Fruit fly (Drosophila melanogaster) whole organism, embryonic: ENCODE measurements around the gene CG12012.

ENCODE experiments used
- Ada2b ChIP-seq: fragments of 200-800 bp; sonication (Bioruptor generic); IDR thresholded peaks from 2 replicates; pipeline ENCODE4 v1.3.6; 2022; ENCODE audit warnings: missing biosample characterization, missing genetic modification characterization
- CG10565 ChIP-seq: fragments of 200-800 bp; sonication (Bioruptor generic); optimal IDR thresholded peaks from 3 replicates; lab custom pipeline; 2016; ENCODE audit warnings: missing biosample characterization, mild to moderate bottlenecking, missing genetic modification characterization
- CG11093 ChIP-seq: fragments of 200-800 bp; sonication (Bioruptor generic); IDR thresholded peaks from 3 replicates; pipeline ENCODE4 v1.3.6; 2022; ENCODE audit warnings: missing biosample characterization, missing genetic modification characterization
- CG12299 ChIP-seq: fragments of 200-800 bp; sonication (Bioruptor generic); optimal IDR thresholded peaks from 2 replicates; lab custom pipeline; 2018; ENCODE audit warnings: missing biosample characterization, mild to moderate bottlenecking, missing genetic modification characterization
- CG13624 ChIP-seq: fragments of 200-800 bp; sonication (Bioruptor generic); optimal IDR thresholded peaks from 2 replicates; lab custom pipeline; 2016; ENCODE audit warnings: missing biosample characterization, missing genetic modification characterization
- CG13775 ChIP-seq: fragments of 200-800 bp; sonication (Bioruptor generic); optimal IDR thresholded peaks from 3 replicates; lab custom pipeline; 2017; ENCODE audit warnings: missing biosample characterization, mild to moderate bottlenecking, missing genetic modification characterization
- CG14441 ChIP-seq: fragments of 200-800 bp; sonication (Bioruptor generic); IDR thresholded peaks from 2 replicates; pipeline ENCODE4 v1.3.6; 2022; ENCODE audit warnings: missing biosample characterization, missing genetic modification characterization
- CG18011 ChIP-seq: fragments of 200-800 bp; sonication (Bioruptor generic); optimal IDR thresholded peaks from 2 replicates; lab custom pipeline; 2017; ENCODE audit warnings: missing biosample characterization, missing genetic modification characterization, mild to moderate bottlenecking, moderate library complexity, missing genotype
- CG2199 ChIP-seq: fragments of 200-800 bp; sonication (Bioruptor generic); IDR thresholded peaks from 3 replicates; pipeline ENCODE4 v1.3.6; 2022; ENCODE audit warnings: missing biosample characterization, missing genetic modification characterization
- CG3838 ChIP-seq: fragments of 200-800 bp; sonication (Bioruptor generic); optimal IDR thresholded peaks from 3 replicates; lab custom pipeline; 2016; ENCODE audit warnings: missing biosample characterization, missing genetic modification characterization
- CG3995 ChIP-seq: fragments of 200-800 bp; sonication (Bioruptor generic); optimal IDR thresholded peaks from 3 replicates; lab custom pipeline; 2016; ENCODE audit warnings: missing biosample characterization, missing genetic modification characterization
- CG4404 ChIP-seq: fragments of 200-800 bp; sonication (Bioruptor generic); IDR thresholded peaks from 2 replicates; pipeline ENCODE4 v1.3.6; 2022; ENCODE audit warnings: missing biosample characterization, missing genetic modification characterization
- CG6175 ChIP-seq: fragments of 200-800 bp; sonication (Bioruptor generic); IDR thresholded peaks from 3 replicates; pipeline ENCODE4 v1.3.6; 2022; ENCODE audit warnings: missing biosample characterization, missing genetic modification characterization
- CG6254 ChIP-seq: fragments of 200-800 bp; sonication (Bioruptor generic); optimal IDR thresholded peaks from 3 replicates; lab custom pipeline; 2017; ENCODE audit warnings: mild to moderate bottlenecking, missing biosample characterization, missing genetic modification reagents, missing genetic modification characterization
- CG6813 ChIP-seq: fragments of 200-800 bp; sonication (Bioruptor generic); optimal IDR thresholded peaks from 2 replicates; lab custom pipeline; 2017; ENCODE audit warnings: missing biosample characterization, missing genetic modification characterization, mild to moderate bottlenecking, moderate library complexity, missing genetic modification reagents
- CG8359 ChIP-seq: fragments of 200-800 bp; sonication (Bioruptor generic); optimal IDR thresholded peaks from 2 replicates; lab custom pipeline; 2017; ENCODE audit warnings: missing biosample characterization, mild to moderate bottlenecking, missing genetic modification characterization, borderline replicate concordance
- CG8388 ChIP-seq: fragments of 200-800 bp; sonication (Bioruptor generic); optimal IDR thresholded peaks from 2 replicates; lab custom pipeline; 2019; ENCODE audit warnings: missing biosample characterization, mild to moderate bottlenecking, missing genetic modification characterization, moderate library complexity
- CG8478 ChIP-seq: fragments of >200 bp; optimal IDR thresholded peaks from 2 replicates; lab custom pipeline; 2018
- CG8765 ChIP-seq: fragments of 200-800 bp; sonication (Bioruptor generic); IDR thresholded peaks from 2 replicates; pipeline ENCODE4 v1.3.6; 2022; ENCODE audit warnings: missing biosample characterization, missing genetic modification characterization
- CG9876 ChIP-seq: fragments of 200-800 bp; sonication (Bioruptor generic); optimal IDR thresholded peaks from 2 replicates; lab custom pipeline; 2016; ENCODE audit warnings: missing biosample characterization, missing genetic modification characterization
- CHES-1-like ChIP-seq: fragments of 200-800 bp; sonication (Bioruptor generic); optimal IDR thresholded peaks from 2 replicates; lab custom pipeline; 2016; ENCODE audit warnings: missing biosample characterization, missing genetic modification characterization
- CTCF ChIP-seq: fragments of 200-800 bp; sonication (Bioruptor generic); optimal IDR thresholded peaks from 2 replicates; lab custom pipeline; 2017; ENCODE audit warnings: missing biosample characterization, mild to moderate bottlenecking, missing genetic modification characterization, moderate library complexity
- D ChIP-seq, 2 experiments: fragments of 200-800 bp in 1 of 2; fragments of >200 bp in 1 of 2; sonication (Bioruptor generic) in 1 of 2; optimal IDR thresholded peaks; 2 replicates in 1 of 2; 3 replicates in 1 of 2; lab custom pipeline; 2017; ENCODE audit warnings: mild to moderate bottlenecking in 1 of 2, missing biosample characterization in 1 of 2, missing genetic modification characterization in 1 of 2, missing genetic modification reagents in 1 of 2
- Fer2 ChIP-seq: fragments of 200-800 bp; sonication (Bioruptor generic); optimal IDR thresholded peaks from 2 replicates; lab custom pipeline; 2018; ENCODE audit warnings: missing biosample characterization, mild to moderate bottlenecking, missing genetic modification characterization, moderate library complexity
- Hmr ChIP-seq: fragments of 200-800 bp; sonication (Bioruptor generic); optimal IDR thresholded peaks from 3 replicates; lab custom pipeline; 2017; ENCODE audit warnings: mild to moderate bottlenecking, missing biosample characterization, missing genetic modification reagents, missing genetic modification characterization
- Hr39 ChIP-seq: fragments of >200 bp; optimal IDR thresholded peaks from 2 replicates; lab custom pipeline; 2017
- Hr78 ChIP-seq, 2 experiments: fragments of 200-800 bp in 1 of 2; fragments of >200 bp in 1 of 2; sonication (Bioruptor generic) in 1 of 2; optimal IDR thresholded peaks; 2 replicates each; lab custom pipeline; 2017 to 2019; ENCODE audit warnings: missing biosample characterization in 2 of 2, missing genetic modification characterization in 2 of 2, mild to moderate bottlenecking in 1 of 2, moderate library complexity in 1 of 2
- Lpt ChIP-seq: fragments of >200 bp; optimal IDR thresholded peaks from 2 replicates; lab custom pipeline; 2018; ENCODE audit warnings: missing biosample characterization, missing genetic modification characterization
- Oli ChIP-seq: fragments of 200-800 bp; sonication (Bioruptor generic); optimal IDR thresholded peaks from 2 replicates; lab custom pipeline; 2018; ENCODE audit warnings: missing biosample characterization, mild to moderate bottlenecking, missing genetic modification characterization, moderate library complexity
- Sin3A ChIP-seq: fragments of >200 bp; optimal IDR thresholded peaks from 2 replicates; lab custom pipeline; 2018
- Sox100B ChIP-seq: fragments of 200-800 bp; sonication (Bioruptor generic); optimal IDR thresholded peaks from 3 replicates; lab custom pipeline; 2018; ENCODE audit warnings: missing biosample characterization, mild to moderate bottlenecking, missing genetic modification characterization
- Sry-δ ChIP-seq: fragments of 200-800 bp; sonication (Bioruptor generic); optimal IDR thresholded peaks from 2 replicates; lab custom pipeline; 2016; ENCODE audit warnings: missing biosample characterization, missing genetic modification characterization
- YL-1 ChIP-seq: fragments of 200-800 bp; sonication (Bioruptor generic); optimal IDR thresholded peaks from 3 replicates; lab custom pipeline; 2017; ENCODE audit warnings: missing biosample characterization, mild to moderate bottlenecking, missing genetic modification characterization
- abd-A ChIP-seq: fragments of 200-800 bp; sonication (Bioruptor generic); optimal IDR thresholded peaks from 3 replicates; lab custom pipeline; 2019; ENCODE audit warnings: missing biosample characterization, mild to moderate bottlenecking, missing genetic modification characterization, moderate library complexity
- cas ChIP-seq: fragments of 200-800 bp; sonication (Bioruptor generic); IDR thresholded peaks from 2 replicates; pipeline ENCODE4 v1.3.6; 2022; ENCODE audit warnings: missing biosample characterization, missing genetic modification characterization
- chm ChIP-seq: fragments of 200-800 bp; sonication (Bioruptor generic); IDR thresholded peaks from 2 replicates; pipeline ENCODE4 v1.3.6; 2022; ENCODE audit warnings: missing biosample characterization, missing genetic modification characterization
- ci ChIP-seq: fragments of 200-800 bp; sonication (Bioruptor generic); IDR thresholded peaks from 3 replicates; pipeline ENCODE4 v1.3.6; 2022; ENCODE audit warnings: missing biosample characterization, missing genetic modification characterization
- crc ChIP-seq: fragments of 200-800 bp; sonication (Bioruptor generic); optimal IDR thresholded peaks from 2 replicates; lab custom pipeline; 2016; ENCODE audit warnings: missing biosample characterization, missing genetic modification characterization
- fd64A ChIP-seq: fragments of 200-800 bp; sonication (Bioruptor generic); optimal IDR thresholded peaks from 3 replicates; lab custom pipeline; 2018; ENCODE audit warnings: missing biosample characterization, mild to moderate bottlenecking, missing genetic modification characterization
- gsb ChIP-seq: fragments of 200-800 bp; sonication (Bioruptor generic); IDR thresholded peaks from 2 replicates; pipeline ENCODE4 v1.3.6; 2022; ENCODE audit warnings: missing biosample characterization, missing genetic modification characterization
- her ChIP-seq: fragments of 200-800 bp; sonication (Bioruptor generic); optimal IDR thresholded peaks from 2 replicates; lab custom pipeline; 2016; ENCODE audit warnings: missing biosample characterization, missing genetic modification characterization
- jigr1 ChIP-seq: fragments of 200-800 bp; sonication (Bioruptor generic); IDR thresholded peaks from 3 replicates; pipeline ENCODE4 v1.3.6; 2022; ENCODE audit warnings: missing biosample characterization, missing genetic modification characterization
- kah ChIP-seq: fragments of 200-800 bp; sonication (Bioruptor generic); optimal IDR thresholded peaks from 2 replicates; lab custom pipeline; 2018; ENCODE audit warnings: missing biosample characterization, mild to moderate bottlenecking, missing genetic modification characterization
- lbe ChIP-seq: fragments of 200-800 bp; sonication (Bioruptor generic); optimal IDR thresholded peaks from 2 replicates; lab custom pipeline; 2016; ENCODE audit warnings: missing biosample characterization, mild to moderate bottlenecking, missing genetic modification characterization
- mirr ChIP-seq: fragments of 200-800 bp; sonication (Bioruptor generic); optimal IDR thresholded peaks from 3 replicates; lab custom pipeline; 2018; ENCODE audit warnings: missing biosample characterization, mild to moderate bottlenecking, missing genetic modification characterization
- nerfin-1 ChIP-seq: fragments of 200-800 bp; sonication (Bioruptor generic); optimal IDR thresholded peaks from 3 replicates; lab custom pipeline; 2019; ENCODE audit warnings: missing biosample characterization, mild to moderate bottlenecking, missing genetic modification characterization, moderate library complexity
- pnt ChIP-seq: fragments of 200-800 bp; sonication (Bioruptor generic); optimal IDR thresholded peaks from 3 replicates; lab custom pipeline; 2016; ENCODE audit warnings: missing biosample characterization, missing genetic modification characterization
- repo ChIP-seq: fragments of 200-800 bp; sonication (Bioruptor generic); optimal IDR thresholded peaks from 2 replicates; lab custom pipeline; 2016; ENCODE audit warnings: missing biosample characterization, missing genetic modification characterization
- ro ChIP-seq: fragments of 200-800 bp; sonication (Bioruptor generic); IDR thresholded peaks from 2 replicates; pipeline ENCODE4 v1.3.6; 2022; ENCODE audit warnings: missing biosample characterization, missing genetic modification characterization
- tio ChIP-seq: fragments of 200-800 bp; sonication (Bioruptor generic); optimal IDR thresholded peaks from 2 replicates; lab custom pipeline; 2017; ENCODE audit warnings: missing biosample characterization, missing genetic modification characterization, inconsistent platforms
- wek ChIP-seq: fragments of 200-800 bp; sonication (Bioruptor generic); optimal IDR thresholded peaks from 3 replicates; lab custom pipeline; 2018; ENCODE audit warnings: missing biosample characterization, mild to moderate bottlenecking, missing genetic modification characterization, moderate library complexity
- yki ChIP-seq: fragments of >200 bp; optimal IDR thresholded peaks from 3 replicates; lab custom pipeline; 2018
- zfh2 ChIP-seq: fragments of 200-800 bp; sonication (Bioruptor generic); optimal IDR thresholded peaks from 2 replicates; lab custom pipeline; 2016; ENCODE audit warnings: missing biosample characterization, missing genetic modification characterization

CG12012 gene

DNA sequence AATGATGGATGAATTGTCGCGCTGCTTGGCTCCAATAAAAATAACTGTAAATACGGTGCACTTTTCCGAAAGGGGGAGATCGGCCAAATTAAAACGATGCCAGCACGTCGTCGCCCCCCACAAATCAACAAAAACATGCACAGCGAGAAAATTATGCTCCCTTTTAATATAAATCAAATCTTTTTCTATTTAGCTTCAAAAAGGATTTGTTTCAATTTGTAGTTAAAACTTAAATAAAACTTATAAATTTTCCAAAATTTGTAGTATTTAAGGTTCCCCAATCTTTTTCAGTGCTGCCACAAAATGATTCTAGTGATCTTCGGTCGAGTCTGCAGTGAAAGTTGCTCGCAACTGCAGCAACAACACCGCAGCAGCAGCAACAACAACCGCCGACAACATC, 19.5 kb downstream of the CG12012 start (continued):
- peak; percentile 79 for TF ChIP-seq CG4404
- TF ChIP-seq chm (GFP tag; lab: Robert Waterston, UW), result peak; percentile 86
- no peak for TF ChIP-seq CG6175 (GFP tag; lab: Robert Waterston, UW)
- TF ChIP-seq CG9876 (GFP tag; lab: Kevin White, UChicago), result peak; percentile 33
- TF ChIP-seq Lpt, result no peak
- TF ChIP-seq fd64A (GFP tag; lab: Kevin White, UChicago), result peak; percentile 84
- TF ChIP-seq CG13775, result peak; percentile 86
- TF ChIP-seq Sin3A (lab: Kevin White, UChicago), result no peak
- TF ChIP-seq CG3838 (GFP tag; lab: Kevin White, UChicago), result peak; percentile 48
- TF ChIP-seq CG14441, result no peak
- peak; percentile 73 for TF ChIP-seq tio
- TF ChIP-seq cas (GFP tag; lab: Robert Waterston, UW), result no peak
- TF ChIP-seq CG13624 (GFP tag; lab: Kevin White, UChicago), result peak; percentile 45
- TF ChIP-seq Oli (tag; lab: Kevin White, UChicago), result peak; percentile 91
- peak; percentile 88 for TF ChIP-seq CG8359
- TF ChIP-seq Fer2, result peak; percentile 28
- TF ChIP-seq CG11093, result peak; percentile 70
- TF ChIP-seq crc, result peak; percentile 51
- no peak for TF ChIP-seq CG18011 (GFP tag; lab: Kevin White, UChicago)
- peak; percentile 38 for TF ChIP-seq repo
- TF ChIP-seq CG6813, result peak; percentile 68
- TF ChIP-seq Hmr, result no peak
- TF ChIP-seq Sry-δ (GFP tag; lab: Kevin White, UChicago), result peak; percentile 40
- no peak for TF ChIP-seq zfh2
- TF ChIP-seq ro (GFP tag; lab: Robert Waterston, UW), result peak; percentile 79
- peak; percentile 42 for TF ChIP-seq CG10565 (GFP tag; lab: Kevin White, UChicago)
- peak; percentile 81 for TF ChIP-seq CG12299
- TF ChIP-seq pnt (GFP tag; lab: Kevin White, UChicago), result peak; percentile 65
- TF ChIP-seq Ada2b (GFP tag; lab: Robert Waterston, UW), result peak; percentile 62
- no peak for TF ChIP-seq D (optimal IDR thresholded peaks at IDR 0.05; lab: Kevin White, UChicago)
- peak; percentile 95 for TF ChIP-seq D (GFP tag; optimal IDR thresholded peaks at IDR 0.05; lab: Kevin White, UChicago)
- TF ChIP-seq kah (GFP tag; lab: Kevin White, UChicago), result peak; percentile 83
- TF ChIP-seq CHES-1-like, result peak; percentile 33
- TF ChIP-seq Sox100B, result peak; percentile 86
- peak; percentile 46 for TF ChIP-seq YL-1
- TF ChIP-seq CG8478, result no peak
- TF ChIP-seq CG8765 (GFP tag; lab: Robert Waterston, UW), result peak; percentile 72
- TF ChIP-seq CG8388 (GFP tag; lab: Kevin White, UChicago), result peak; percentile 93
- TF ChIP-seq nerfin-1, result peak; percentile 93
- TF ChIP-seq wek, result peak; percentile 43
- TF ChIP-seq gsb, result no peak
- 0 out of 3 replicates have a peak, but pooled peaks have one; percentile 41 for TF ChIP-seq jigr1 (GFP tag; lab: Robert Waterston, UW)
- TF ChIP-seq yki (lab: Kevin White, UChicago), result no peak
- TF ChIP-seq lbe (GFP tag; lab: Kevin White, UChicago), result no peak
- TF ChIP-seq mirr (GFP tag; lab: Kevin White, UChicago), result no peak
- peak; percentile 95 for TF ChIP-seq ci (GFP tag; lab: Robert Waterston, UW)
- no peak for TF ChIP-seq her (GFP tag; lab: Kevin White, UChicago)
- TF ChIP-seq CG6254 (GFP tag; lab: Kevin White, UChicago), result peak; percentile 94
- TF ChIP-seq CG2199 (GFP tag; lab: Robert Waterston, UW), result 0 out of 3 replicates have a peak, but pooled peaks have one; percentile 55
- peak in 1 of 2 experiments; percentile 86 for TF ChIP-seq Hr78 (GFP tag; optimal IDR thresholded peaks at IDR 0.05; lab: Kevin White, UChicago)
- no peak for TF ChIP-seq CG3995 (GFP tag; lab: Kevin White, UChicago)
- TF ChIP-seq abd-A (tag; lab: Kevin White, UChicago), result peak; percentile 29
- TF ChIP-seq CTCF (GFP tag; lab: Kevin White, UChicago), result peak; percentile 49
- no peak for TF ChIP-seq Hr39
